Worm (Caenorhabditis elegans) whole organism, L1 larva: ENCODE results near the gene cee-1.

Experiments
- C04F5.9 ChIP-seq: sonication (generic microtip); optimal IDR thresholded peaks from 2 replicates; lab custom pipeline; 2016; ENCODE audit warnings: missing genetic modification characterization, missing compliant biosample characterization
- C34B4.2 ChIP-seq: sonication (generic microtip); optimal IDR thresholded peaks from 2 replicates; lab custom pipeline; 2017; ENCODE audit warnings: mild to moderate bottlenecking, missing genetic modification characterization, missing compliant biosample characterization
- F16B12.6 ChIP-seq: fragments of 150-350 bp; optimal IDR thresholded peaks from 2 replicates; lab custom pipeline; 2014; ENCODE audit warnings: missing biosample characterization, missing genetic modification characterization
- Y116A8C.19 ChIP-seq: sonication (generic microtip); optimal IDR thresholded peaks from 2 replicates; lab custom pipeline; 2016; ENCODE audit warnings: missing compliant biosample characterization, missing genetic modification characterization, borderline replicate concordance
- aly-2 ChIP-seq: fragments of 150-350 bp; optimal IDR thresholded peaks from 2 replicates; lab custom pipeline; 2014; ENCODE audit warnings: missing biosample characterization, missing genetic modification characterization
- ceh-82 ChIP-seq, 3 experiments: fragments of 150-350 bp in 1 of 3; sonication (generic microtip) in 2 of 3; optimal IDR thresholded peaks; 2 replicates each; lab custom pipeline; 2014 to 2017; ENCODE audit warnings: missing biosample characterization in 3 of 3, missing genetic modification characterization in 3 of 3
- ceh-88 ChIP-seq: fragments of 200-800 bp; sonication (Bioruptor generic); IDR thresholded peaks from 2 replicates; pipeline ENCODE4 v1.3.6; 2022; ENCODE audit warnings: missing genetic modification characterization, missing compliant biosample characterization
- dpl-1 ChIP-seq, 3 experiments: fragments of 150-350 bp in 2 of 3; sonication (generic microtip) in 1 of 3; optimal IDR thresholded peaks; 2 replicates each; lab custom pipeline; 2014 to 2017; ENCODE audit warnings: missing biosample characterization in 3 of 3, missing genetic modification characterization in 3 of 3, missing genetic modification reagents in 3 of 3
- dsc-1 ChIP-seq: sonication (generic microtip); optimal IDR thresholded peaks from 2 replicates; lab custom pipeline; 2016; ENCODE audit warnings: mild to moderate bottlenecking, missing genetic modification characterization, missing compliant biosample characterization
- efl-1 ChIP-seq, 4 experiments: fragments of 150-350 bp; optimal IDR thresholded peaks in 3 of 4; peaks in 1 of 4; 1 replicate in 1 of 4; 2 replicates in 3 of 4; lab custom pipeline; 2014; ENCODE audit warnings: missing biosample characterization in 2 of 4, missing genetic modification characterization in 2 of 4, missing genetic modification reagents in 2 of 4
- egl-13 ChIP-seq: sonication (generic microtip); optimal IDR thresholded peaks from 2 replicates; lab custom pipeline; 2016; ENCODE audit warnings: missing genotype, missing genetic modification reagents, missing genetic modification characterization, missing compliant biosample characterization
- elt-3 ChIP-seq, 6 experiments: fragments of 150-350 bp in 1 of 6; sonication (generic microtip); optimal IDR thresholded peaks; 2 replicates each; lab custom pipeline; 2017 to 2018; ENCODE audit warnings: missing biosample characterization in 6 of 6, missing genetic modification characterization in 6 of 6, inconsistent platforms in 1 of 6
- fkh-10 ChIP-seq: sonication (generic microtip); optimal IDR thresholded peaks from 2 replicates; lab custom pipeline; 2017; ENCODE audit warnings: missing biosample characterization, missing genetic modification reagents, missing genetic modification characterization
- fkh-8 ChIP-seq: sonication (generic microtip); optimal IDR thresholded peaks from 2 replicates; lab custom pipeline; 2016; ENCODE audit warnings: mild to moderate bottlenecking, missing genetic modification characterization, missing compliant biosample characterization
- hlh-4 ChIP-seq: sonication (generic microtip); optimal IDR thresholded peaks from 2 replicates; lab custom pipeline; 2016; ENCODE audit warnings: mild to moderate bottlenecking, missing genetic modification characterization, missing compliant biosample characterization
- lin-14 ChIP-seq: fragments of 200-800 bp; sonication (Bioruptor generic); optimal IDR thresholded peaks from 2 replicates; lab custom pipeline; 2018; ENCODE audit warnings: mild to moderate bottlenecking, missing genetic modification characterization, moderate library complexity, missing compliant biosample characterization
- lin-35 ChIP-seq, 2 experiments: fragments of 150-350 bp; optimal IDR thresholded peaks; 2 replicates each; lab custom pipeline; 2014; ENCODE audit warnings: missing biosample characterization in 2 of 2, missing genetic modification characterization in 2 of 2, missing genetic modification reagents in 2 of 2
- lir-3 ChIP-seq: sonication (generic microtip); optimal IDR thresholded peaks from 2 replicates; lab custom pipeline; 2016; ENCODE audit warnings: mild to moderate bottlenecking, missing genetic modification characterization, moderate library complexity, missing compliant biosample characterization; ENCODE audit not compliant: poor library complexity
- lsy-2 ChIP-seq, 2 experiments: fragments of 150-350 bp; optimal IDR thresholded peaks; 2 replicates each; lab custom pipeline; 2014; ENCODE audit warnings: missing biosample characterization in 2 of 2, missing genetic modification characterization in 2 of 2
- mab-9 ChIP-seq: fragments of 200-800 bp; sonication (Bioruptor generic); IDR thresholded peaks from 2 replicates; pipeline ENCODE4 v1.3.6; 2022; ENCODE audit warnings: missing genetic modification reagents, missing genetic modification characterization, missing compliant biosample characterization
- mep-1 ChIP-seq: fragments of 150-350 bp; optimal IDR thresholded peaks from 2 replicates; lab custom pipeline; 2014; ENCODE audit warnings: missing biosample characterization, missing genetic modification characterization
- nhr-12 ChIP-seq: sonication (generic microtip); optimal IDR thresholded peaks from 2 replicates; lab custom pipeline; 2017; ENCODE audit warnings: missing biosample characterization, missing genetic modification characterization
- nhr-20 ChIP-seq: sonication (generic microtip); optimal IDR thresholded peaks from 2 replicates; lab custom pipeline; 2016; ENCODE audit warnings: mild to moderate bottlenecking, missing genetic modification characterization, missing compliant biosample characterization
- nhr-237 ChIP-seq: fragments of 150-350 bp; optimal IDR thresholded peaks from 2 replicates; lab custom pipeline; 2014; ENCODE audit warnings: missing biosample characterization, missing genetic modification characterization
- nhr-47 ChIP-seq: sonication (generic microtip); optimal IDR thresholded peaks from 2 replicates; lab custom pipeline; 2016; ENCODE audit warnings: mild to moderate bottlenecking, missing genetic modification characterization, moderate library complexity, missing compliant biosample characterization
- nhr-71 ChIP-seq: sonication (generic microtip); optimal IDR thresholded peaks from 2 replicates; lab custom pipeline; 2016; ENCODE audit warnings: mild to moderate bottlenecking, missing genetic modification characterization, moderate library complexity, missing compliant biosample characterization
- nhr-84 ChIP-seq: sonication (generic microtip); optimal IDR thresholded peaks from 2 replicates; lab custom pipeline; 2017; ENCODE audit warnings: missing biosample characterization, missing genetic modification characterization
- nhr-90 ChIP-seq: sonication (generic microtip); optimal IDR thresholded peaks from 2 replicates; lab custom pipeline; 2016; ENCODE audit warnings: mild to moderate bottlenecking, missing genetic modification characterization, missing compliant biosample characterization; ENCODE audit not compliant: poor library complexity
- pag-3 ChIP-seq: sonication (generic microtip); optimal IDR thresholded peaks from 2 replicates; lab custom pipeline; 2017; ENCODE audit warnings: missing genetic modification characterization, mild to moderate bottlenecking, missing compliant biosample characterization, antibody characterized with exemption, borderline replicate concordance; ENCODE audit not compliant: insufficient read depth
- sox-4 ChIP-seq: sonication (generic microtip); optimal IDR thresholded peaks from 2 replicates; lab custom pipeline; 2016; ENCODE audit warnings: missing genetic modification characterization, missing compliant biosample characterization
- swsn-7 ChIP-seq: sonication (generic microtip); optimal IDR thresholded peaks from 2 replicates; lab custom pipeline; 2016; ENCODE audit warnings: missing genetic modification characterization, missing compliant biosample characterization
- tbx-2 ChIP-seq: sonication (generic microtip); optimal IDR thresholded peaks from 2 replicates; lab custom pipeline; 2016; ENCODE audit warnings: missing genetic modification characterization, missing compliant biosample characterization
- unc-86 ChIP-seq: sonication (generic microtip); optimal IDR thresholded peaks from 2 replicates; lab custom pipeline; 2016; ENCODE audit warnings: missing genetic modification characterization, missing compliant biosample characterization
- vab-15 ChIP-seq: sonication (generic microtip); optimal IDR thresholded peaks from 2 replicates; lab custom pipeline; 2017; ENCODE audit warnings: missing genotype, mild to moderate bottlenecking, missing genetic modification characterization, missing compliant biosample characterization
- xbp-1 ChIP-seq: sonication (generic microtip); optimal IDR thresholded peaks from 2 replicates; lab custom pipeline; 2016; ENCODE audit warnings: missing genetic modification characterization, missing compliant biosample characterization
- ztf-11 ChIP-seq, 2 experiments: sonication (generic microtip); optimal IDR thresholded peaks; 2 replicates each; lab custom pipeline; 2016 to 2017; ENCODE audit warnings: missing genetic modification characterization in 2 of 2, missing biosample characterization in 1 of 2, missing compliant biosample characterization in 1 of 2

cee-1 gene

DNA sequence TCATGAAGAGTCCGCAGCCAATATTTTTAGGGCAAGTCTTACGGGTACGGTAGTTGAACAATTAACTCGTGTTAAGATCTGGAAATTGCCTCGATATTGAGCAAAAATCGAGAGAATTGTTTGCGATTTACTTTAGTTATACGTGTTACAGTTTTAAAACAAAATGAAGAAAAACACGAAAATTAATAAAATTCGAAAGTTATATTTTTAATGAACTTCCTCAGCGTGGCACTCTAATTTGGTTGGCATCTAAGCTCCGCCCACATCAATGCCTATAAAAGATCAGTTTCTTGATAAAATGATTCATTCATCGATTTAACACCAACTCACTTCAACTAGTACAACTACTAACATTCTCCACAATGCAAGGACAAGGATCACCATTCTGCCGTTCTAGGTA, 42.0 kb upstream of the cee-1 start, which contains the start of gene gipc-1:
Gene gipc-1, plus strand, starts transcription at position 301 of the 400 bp plus-strand sequence.
- no peak for TF ChIP-seq ceh-88 (GFP tag; lab: Robert Waterston, UW)

DNA sequence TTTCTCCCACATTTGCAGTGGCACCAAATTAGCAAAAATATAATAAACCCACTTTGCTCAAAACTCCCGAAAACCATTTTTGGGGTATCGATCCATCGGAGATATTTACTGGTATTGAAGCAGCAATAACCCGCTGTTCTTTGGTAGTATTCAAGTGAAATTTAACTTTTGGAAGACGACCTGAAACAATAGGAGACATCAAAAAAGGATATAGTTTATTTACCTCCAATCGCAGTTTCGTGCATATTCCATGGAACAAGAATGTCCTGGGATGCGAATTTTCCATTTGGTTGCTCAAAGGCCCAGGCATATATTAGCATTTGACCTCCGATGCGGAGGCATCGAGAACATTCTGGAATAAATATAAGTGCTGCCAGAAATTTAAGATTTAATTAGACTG, 39.1 kb upstream of the cee-1 start:
- no peak for TF ChIP-seq mab-9 (GFP tag; lab: Robert Waterston, UW)
- no peak for TF ChIP-seq tbx-2
- TF ChIP-seq nhr-12 (tag; lab: Kevin White, UChicago): no peak
- no peak for TF ChIP-seq C34B4.2 (tag; lab: Kevin White, UChicago)
- TF ChIP-seq egl-13 (tag; lab: Kevin White, UChicago): no peak
- no peak for TF ChIP-seq nhr-84
- TF ChIP-seq aly-2 (tag; lab: Kevin White, UChicago): no peak
- TF ChIP-seq, all 84 proteins: peak for 0

DNA sequence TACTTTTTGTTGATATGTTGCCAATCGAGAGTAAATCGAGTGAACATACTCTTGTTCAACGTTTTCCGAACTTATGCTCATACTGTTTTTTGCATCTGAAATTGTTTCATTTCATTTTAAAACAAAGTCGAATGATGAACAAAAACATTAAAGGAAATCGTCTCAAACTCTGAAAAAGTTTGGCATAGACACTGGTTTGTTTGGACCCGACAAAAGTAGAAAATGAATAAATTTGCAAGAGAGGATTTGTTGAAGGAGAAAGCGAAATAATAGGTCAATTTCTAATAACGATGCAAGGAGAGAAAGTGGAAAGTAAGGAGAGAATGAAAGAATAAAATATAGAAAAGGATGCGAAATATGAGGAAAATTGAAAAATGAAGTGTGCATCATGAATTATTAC, 37.8 kb upstream of the cee-1 start, which contains the start of gene C35D10.12:
Gene C35D10.12, minus strand, starts transcription at position 101 of the 400 bp plus-strand sequence.
- TF ChIP-seq efl-1 (optimal IDR thresholded peaks at IDR 0.05; lab: Kevin White, UChicago): no peak
- TF ChIP-seq efl-1 (GFP tag; optimal IDR thresholded peaks at IDR 0.05 in 1 of 2; lab: Kevin White, UChicago): peak in 1 of 2 experiments; percentile 31
- no peak for TF ChIP-seq unc-86
- TF ChIP-seq lin-14 (GFP tag; lab: Kevin White, UChicago): no peak

DNA sequence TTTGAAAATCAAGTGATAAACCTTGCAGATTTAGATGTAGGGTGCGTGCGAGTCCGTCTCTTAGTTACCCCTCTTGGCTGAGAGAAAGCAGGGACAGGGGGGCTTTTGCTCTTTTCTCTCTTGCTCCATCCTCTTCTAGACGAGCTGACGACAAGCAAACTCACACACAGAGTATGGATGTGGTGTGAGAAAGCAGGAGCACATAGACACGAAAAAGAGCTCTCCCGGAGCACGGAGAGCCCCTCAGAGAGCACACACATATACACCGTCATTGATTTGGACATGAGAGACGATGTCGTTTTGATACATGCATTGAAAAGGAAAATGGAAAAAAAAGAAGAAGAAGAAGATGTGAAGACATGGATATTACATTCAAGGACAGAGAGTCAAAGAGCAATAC, 36.8 kb upstream of the cee-1 start:
- TF ChIP-seq elt-3 (tag; optimal IDR thresholded peaks at IDR 0.05; lab: Kevin White, UChicago) (no peak), ztf-11 (tag; optimal IDR thresholded peaks at IDR 0.05; lab: Kevin White, UChicago) (no peak), lin-14 (GFP tag; lab: Kevin White, UChicago) (peak; percentile 61), Y116A8C.19 (no peak), lir-3 (tag; lab: Kevin White, UChicago) (no peak), fkh-10 (GFP tag; lab: Kevin White, UChicago) (peak; percentile 42), dsc-1 (tag; lab: Kevin White, UChicago) (peak; percentile 56), lin-35 (GFP tag; optimal IDR thresholded peaks at IDR 0.05; lab: Kevin White, UChicago) (peak in 1 of 2 experiments; percentile 20), C04F5.9 (tag; lab: Kevin White, UChicago) (no peak), nhr-47 (tag; lab: Kevin White, UChicago) (peak; percentile 3), egl-13 (tag; lab: Kevin White, UChicago) (peak; percentile 47), swsn-7 (tag; lab: Kevin White, UChicago) (peak; percentile 2), F16B12.6 (no peak), pag-3 (tag; lab: Kevin White, UChicago) (no peak), lsy-2 (tag; optimal IDR thresholded peaks at IDR 0.05; lab: Kevin White, UChicago) (peak in 1 of 2 experiments; percentile 7), nhr-90 (tag; lab: Kevin White, UChicago) (no peak), nhr-71 (no peak), xbp-1 (tag; lab: Kevin White, UChicago) (no peak), efl-1 (optimal IDR thresholded peaks at IDR 0.05; lab: Kevin White, UChicago) (peak; percentile 2 to 34), efl-1 (GFP tag; optimal IDR thresholded peaks at IDR 0.05 in 1 of 2; lab: Kevin White, UChicago) (peak in 1 of 2 experiments; percentile 62), hlh-4 (no peak), vab-15 (tag; lab: Kevin White, UChicago) (no peak), mep-1 (peak; percentile 38), nhr-20 (tag; lab: Kevin White, UChicago) (no peak), unc-86 (peak; percentile 50), nhr-237 (tag; lab: Kevin White, UChicago) (no peak), sox-4 (tag; lab: Kevin White, UChicago) (no peak), fkh-8 (peak; percentile 77), ceh-82 (tag; optimal IDR thresholded peaks at IDR 0.05; lab: Kevin White, UChicago) (peak in 2 of 3 experiments; percentile 3 to 6), dpl-1 (GFP tag; optimal IDR thresholded peaks at IDR 0.05; lab: Kevin White, UChicago) (peak in 1 of 3 experiments; percentile 40)
